Worm (Caenorhabditis elegans): ENCODE measurements around the gene lev-9.

ce11 chrX:6248778-6249658 lies 42.5 kb downstream of the lev-9 start:
- TF ChIP-seq him-1 (tag; optimal IDR thresholded peaks at IDR 0.05) (no peak), W03F9.2 (tag; optimal IDR thresholded peaks at IDR 0.05) (no peak), dao-5 (tag; optimal IDR thresholded peaks at IDR 0.05) (no peak)
